Worm (Caenorhabditis elegans): ENCODE measurements around the gene C46F11.4.

DNA sequence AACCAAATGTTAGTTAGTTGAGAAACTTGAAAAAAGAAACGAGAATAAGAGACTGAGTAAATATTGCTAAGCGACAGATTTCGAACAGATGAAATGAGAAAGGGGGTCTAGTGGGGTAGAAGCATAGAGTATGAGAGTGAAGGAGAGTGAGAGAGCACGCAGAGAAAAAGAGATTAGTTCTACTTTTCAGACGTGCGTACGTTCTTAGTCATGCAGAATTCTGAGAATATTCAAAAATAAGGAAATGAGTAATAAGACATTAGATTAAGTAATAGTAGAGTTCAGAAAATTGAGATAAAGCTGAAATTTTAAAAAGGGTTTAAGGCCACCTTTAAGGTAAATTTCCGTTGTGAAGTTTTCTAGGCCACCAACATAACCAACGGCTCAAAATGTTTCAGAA, 6.9 kb upstream of the C46F11.4 start:
- TF ChIP-seq ztf-11 (tag; optimal IDR thresholded peaks at IDR 0.05) (no peak), nhr-10 (tag; optimal IDR thresholded peaks at IDR 0.05) (no peak), fos-1 (tag; optimal IDR thresholded peaks at IDR 0.05) (no peak), zag-1 (tag; optimal IDR thresholded peaks at IDR 0.05) (no peak), lin-13 (GFP tag; optimal IDR thresholded peaks at IDR 0.05) (no peak), ama-1 (optimal IDR thresholded peaks at IDR 0.05) (no peak), ZK546.5 (tag; optimal IDR thresholded peaks at IDR 0.05) (no peak), snpc-4 (tag; optimal IDR thresholded peaks at IDR 0.05) (no peak)
